Worm (Caenorhabditis elegans) whole organism, L1 larva: ENCODE results near the gene Y57E12AR.1.

ENCODE experiments used
- alr-1 ChIP-seq: fragments of 200-800 bp; sonication (Bioruptor generic); optimal IDR thresholded peaks from 2 replicates; lab custom pipeline; 2018; ENCODE audit warnings: borderline replicate concordance, mild to moderate bottlenecking, missing genetic modification characterization, missing compliant biosample characterization
- ceh-90 ChIP-seq: sonication (generic microtip); optimal IDR thresholded peaks from 2 replicates; lab custom pipeline; 2016; ENCODE audit warnings: missing genetic modification characterization, missing compliant biosample characterization
- fos-1 ChIP-seq: fragments of 150-350 bp; optimal IDR thresholded peaks from 2 replicates; lab custom pipeline; 2014; ENCODE audit warnings: missing biosample characterization, missing genetic modification characterization
- lin-13 ChIP-seq: fragments of 150-350 bp; optimal IDR thresholded peaks from 2 replicates; lab custom pipeline; 2014; ENCODE audit warnings: missing biosample characterization, missing genetic modification reagents, missing genetic modification characterization
- lsy-2 ChIP-seq, 2 experiments: fragments of 150-350 bp; optimal IDR thresholded peaks; 2 replicates each; lab custom pipeline; 2014; ENCODE audit warnings: missing biosample characterization in 2 of 2, missing genetic modification characterization in 2 of 2
- nhr-90 ChIP-seq: sonication (generic microtip); optimal IDR thresholded peaks from 2 replicates; lab custom pipeline; 2016; ENCODE audit warnings: mild to moderate bottlenecking, missing genetic modification characterization, missing compliant biosample characterization; ENCODE audit not compliant: poor library complexity
- pqm-1 ChIP-seq: sonication (generic microtip); optimal IDR thresholded peaks from 3 replicates; lab custom pipeline; 2017; ENCODE audit warnings: missing biosample characterization, missing genetic modification characterization
- sox-4 ChIP-seq: sonication (generic microtip); optimal IDR thresholded peaks from 2 replicates; lab custom pipeline; 2016; ENCODE audit warnings: missing genetic modification characterization, missing compliant biosample characterization
- tbx-2 ChIP-seq: sonication (generic microtip); optimal IDR thresholded peaks from 2 replicates; lab custom pipeline; 2016; ENCODE audit warnings: missing genetic modification characterization, missing compliant biosample characterization
- unc-130 ChIP-seq: fragments of 150-350 bp; optimal IDR thresholded peaks from 2 replicates; lab custom pipeline; 2017; ENCODE audit warnings: missing biosample characterization, missing genetic modification characterization, inconsistent platforms

ce11 chrV:7054598-7054997 is 10.5 kb downstream of the Y57E12AR.1 start, which contains the start of gene spig-8:
- TF ChIP-seq unc-130 (tag; lab: Kevin White, UChicago) (no peak), lsy-2 (tag; optimal IDR thresholded peaks at IDR 0.05; lab: Kevin White, UChicago) (no peak), fos-1 (tag; lab: Kevin White, UChicago) (no peak), alr-1 (tag; lab: Kevin White, UChicago) (no peak), lin-13 (GFP tag; lab: Kevin White, UChicago) (no peak), pqm-1 (tag; lab: Kevin White, UChicago) (no peak), nhr-90 (no peak), tbx-2 (tag; lab: Kevin White, UChicago) (no peak), sox-4 (no peak), ceh-90 (tag; lab: Kevin White, UChicago) (no peak)
